Worm (Caenorhabditis elegans) whole organism, late embryonic: ENCODE measurements around the gene hrg-5.

Experiments
- C08G9.2 ChIP-seq: sonication (generic microtip); optimal IDR thresholded peaks from 2 replicates; lab custom pipeline; 2016; ENCODE audit warnings: mild to moderate bottlenecking, missing genetic modification characterization, moderate library complexity, missing compliant biosample characterization
- C38D4.7 ChIP-seq: fragments of 200-800 bp; sonication (Bioruptor generic); optimal IDR thresholded peaks from 2 replicates; lab custom pipeline; 2018; ENCODE audit warnings: mild to moderate bottlenecking, missing genetic modification characterization, moderate library complexity, missing compliant biosample characterization
- K02D7.2 ChIP-seq: sonication (generic microtip); optimal IDR thresholded peaks from 2 replicates; lab custom pipeline; 2017; ENCODE audit warnings: mild to moderate bottlenecking, missing genetic modification characterization, missing compliant biosample characterization
- K09A11.1 ChIP-seq: sonication (generic microtip); optimal IDR thresholded peaks from 2 replicates; lab custom pipeline; 2017; ENCODE audit warnings: antibody characterized with exemption, mild to moderate bottlenecking, missing genetic modification characterization, missing compliant biosample characterization; ENCODE audit not compliant: insufficient read depth
- T23F11.4 ChIP-seq: fragments of 200-800 bp; sonication (Bioruptor generic); optimal IDR thresholded peaks from 2 replicates; lab custom pipeline; 2018; ENCODE audit warnings: mild to moderate bottlenecking, missing genetic modification characterization, missing compliant biosample characterization
- Y22D7AL.16 ChIP-seq: sonication (generic microtip); optimal IDR thresholded peaks from 2 replicates; lab custom pipeline; 2016; ENCODE audit warnings: missing genetic modification characterization, missing compliant biosample characterization
- ama-1 ChIP-seq: fragments of 150-350 bp; optimal IDR thresholded peaks from 2 replicates; lab custom pipeline; 2014
- ceh-14 ChIP-seq: sonication (generic microtip); optimal IDR thresholded peaks from 2 replicates; lab custom pipeline; 2016; ENCODE audit warnings: missing genotype, missing genetic modification characterization, missing compliant biosample characterization
- ceh-18 ChIP-seq: sonication (generic microtip); optimal IDR thresholded peaks from 2 replicates; lab custom pipeline; 2016; ENCODE audit warnings: missing genetic modification characterization, missing compliant biosample characterization
- ceh-2 ChIP-seq: sonication (generic microtip); optimal IDR thresholded peaks from 2 replicates; lab custom pipeline; 2016; ENCODE audit warnings: missing genotype, missing genetic modification characterization, missing compliant biosample characterization
- ceh-22 ChIP-seq: sonication (generic microtip); optimal IDR thresholded peaks from 2 replicates; lab custom pipeline; 2017; ENCODE audit warnings: missing biosample characterization, missing genetic modification characterization
- ceh-31 ChIP-seq: sonication (generic microtip); optimal IDR thresholded peaks from 2 replicates; lab custom pipeline; 2016; ENCODE audit warnings: missing genetic modification characterization, missing compliant biosample characterization
- ceh-34 ChIP-seq: sonication (generic microtip); optimal IDR thresholded peaks from 2 replicates; lab custom pipeline; 2016; ENCODE audit warnings: mild to moderate bottlenecking, missing genetic modification characterization, missing compliant biosample characterization
- ceh-48 ChIP-seq: sonication (generic microtip); optimal IDR thresholded peaks from 2 replicates; lab custom pipeline; 2016; ENCODE audit warnings: missing genetic modification characterization, inconsistent platforms, missing compliant biosample characterization
- ceh-9 ChIP-seq: sonication (generic microtip); optimal IDR thresholded peaks from 2 replicates; lab custom pipeline; 2016; ENCODE audit warnings: mild to moderate bottlenecking, missing genetic modification characterization, inconsistent platforms, missing compliant biosample characterization
- che-1 ChIP-seq: sonication (generic microtip); optimal IDR thresholded peaks from 2 replicates; lab custom pipeline; 2016; ENCODE audit warnings: mild to moderate bottlenecking, missing genetic modification characterization, missing compliant biosample characterization
- elt-2 ChIP-seq: sonication (generic microtip); optimal IDR thresholded peaks from 2 replicates; lab custom pipeline; 2016; ENCODE audit warnings: missing genetic modification reagents, missing genetic modification characterization, missing compliant biosample characterization
- eyg-1 ChIP-seq: sonication (generic microtip); optimal IDR thresholded peaks from 2 replicates; lab custom pipeline; 2016; ENCODE audit warnings: missing genotype, missing genetic modification characterization, missing compliant biosample characterization
- fax-1 ChIP-seq: sonication (generic microtip); optimal IDR thresholded peaks from 2 replicates; lab custom pipeline; 2016; ENCODE audit warnings: missing genotype, missing genetic modification characterization, missing compliant biosample characterization
- fkh-10 ChIP-seq: fragments of 150-350 bp; optimal IDR thresholded peaks from 2 replicates; lab custom pipeline; 2014; ENCODE audit warnings: missing biosample characterization, missing genetic modification reagents, missing genetic modification characterization
- fkh-6 ChIP-seq: sonication (generic microtip); optimal IDR thresholded peaks from 2 replicates; lab custom pipeline; 2016; ENCODE audit warnings: missing genetic modification characterization, missing compliant biosample characterization
- hlh-15 ChIP-seq: sonication (generic microtip); optimal IDR thresholded peaks from 2 replicates; lab custom pipeline; 2016; ENCODE audit warnings: missing genetic modification characterization, missing compliant biosample characterization
- hlh-6 ChIP-seq: sonication (generic microtip); optimal IDR thresholded peaks from 2 replicates; lab custom pipeline; 2016; ENCODE audit warnings: missing genotype, missing genetic modification characterization, missing compliant biosample characterization
- hlh-8 ChIP-seq: sonication (generic microtip); optimal IDR thresholded peaks from 2 replicates; lab custom pipeline; 2016; ENCODE audit warnings: missing genotype, missing genetic modification characterization, missing compliant biosample characterization
- lim-6 ChIP-seq: sonication (generic microtip); optimal IDR thresholded peaks from 2 replicates; lab custom pipeline; 2016; ENCODE audit warnings: missing genetic modification characterization, missing compliant biosample characterization
- lin-11 ChIP-seq: fragments of 200-800 bp; sonication (Bioruptor generic); optimal IDR thresholded peaks from 2 replicates; lab custom pipeline; 2018; ENCODE audit warnings: mild to moderate bottlenecking, missing genetic modification characterization, missing compliant biosample characterization
- madf-2 ChIP-seq: sonication (generic microtip); optimal IDR thresholded peaks from 2 replicates; lab custom pipeline; 2017; ENCODE audit warnings: missing genetic modification characterization, missing compliant biosample characterization
- mec-3 ChIP-seq: sonication (generic microtip); optimal IDR thresholded peaks from 2 replicates; lab custom pipeline; 2016; ENCODE audit warnings: borderline replicate concordance, missing genetic modification characterization, missing compliant biosample characterization
- nfya-1 ChIP-seq: sonication (generic microtip); optimal IDR thresholded peaks from 2 replicates; lab custom pipeline; 2017; ENCODE audit warnings: missing genetic modification characterization, mild to moderate bottlenecking, missing compliant biosample characterization, antibody characterized with exemption, moderate library complexity
- nhr-11 ChIP-seq: fragments of 150-350 bp; optimal IDR thresholded peaks from 2 replicates; lab custom pipeline; 2014; ENCODE audit warnings: missing biosample characterization, missing genetic modification characterization
- nhr-232 ChIP-seq: sonication (generic microtip); optimal IDR thresholded peaks from 2 replicates; lab custom pipeline; 2016; ENCODE audit warnings: missing genetic modification characterization, missing compliant biosample characterization
- pat-9 ChIP-seq: fragments of 200-800 bp; sonication (Bioruptor generic); optimal IDR thresholded peaks from 2 replicates; lab custom pipeline; 2018; ENCODE audit warnings: mild to moderate bottlenecking, missing genetic modification characterization, moderate library complexity, missing compliant biosample characterization
- pax-1 ChIP-seq: fragments of 150-350 bp; optimal IDR thresholded peaks from 2 replicates; lab custom pipeline; 2014; ENCODE audit warnings: missing biosample characterization, missing genetic modification characterization
- pha-2 ChIP-seq: sonication (generic microtip); optimal IDR thresholded peaks from 2 replicates; lab custom pipeline; 2017; ENCODE audit warnings: mild to moderate bottlenecking, missing genetic modification characterization, missing compliant biosample characterization
- pha-4 ChIP-seq: fragments of 150-350 bp; optimal IDR thresholded peaks from 2 replicates; lab custom pipeline; 2018; ENCODE audit warnings: missing biosample characterization, missing genetic modification reagents, missing genetic modification characterization
- pqm-1 ChIP-seq: sonication (generic microtip); optimal IDR thresholded peaks from 2 replicates; lab custom pipeline; 2016; ENCODE audit warnings: missing genetic modification characterization, missing compliant biosample characterization
- pros-1 ChIP-seq: fragments of 150-350 bp; optimal IDR thresholded peaks from 2 replicates; lab custom pipeline; 2014; ENCODE audit warnings: missing biosample characterization, missing genetic modification reagents, missing genetic modification characterization
- rnt-1 ChIP-seq: sonication (generic microtip); optimal IDR thresholded peaks from 2 replicates; lab custom pipeline; 2016; ENCODE audit warnings: missing genetic modification characterization, missing compliant biosample characterization
- syd-9 ChIP-seq: sonication (generic microtip); optimal IDR thresholded peaks from 2 replicates; lab custom pipeline; 2016; ENCODE audit warnings: mild to moderate bottlenecking, missing genetic modification characterization, moderate library complexity, missing compliant biosample characterization
- tbx-2 ChIP-seq: sonication (generic microtip); optimal IDR thresholded peaks from 2 replicates; lab custom pipeline; 2016; ENCODE audit warnings: missing genetic modification characterization, missing compliant biosample characterization
- tbx-7 ChIP-seq: sonication (generic microtip); optimal IDR thresholded peaks from 2 replicates; lab custom pipeline; 2016; ENCODE audit warnings: missing genotype, missing genetic modification characterization, missing compliant biosample characterization
- unc-3 ChIP-seq, 2 experiments: fragments of 200-800 bp in 1 of 2; sonication (Bioruptor generic) in 1 of 2; sonication (generic microtip) in 1 of 2; conservative IDR thresholded peaks in 1 of 2; optimal IDR thresholded peaks in 1 of 2; 2 replicates each; pipeline versions ENCODE4 v1.3.6 to Lab custom; 2016 to 2022; ENCODE audit warnings: missing compliant biosample characterization in 2 of 2, missing genetic modification characterization in 2 of 2, missing genetic modification reagents in 1 of 2
- unc-86 ChIP-seq: sonication (generic microtip); optimal IDR thresholded peaks from 2 replicates; lab custom pipeline; 2016; ENCODE audit warnings: missing genetic modification characterization, missing compliant biosample characterization
- zip-5 ChIP-seq: sonication (generic microtip); optimal IDR thresholded peaks from 2 replicates; lab custom pipeline; 2016; ENCODE audit warnings: missing genetic modification characterization, missing compliant biosample characterization
- ztf-16 ChIP-seq: sonication (generic microtip); optimal IDR thresholded peaks from 2 replicates; lab custom pipeline; 2017; ENCODE audit warnings: missing genetic modification characterization, missing compliant biosample characterization

Gene hrg-5

ce11 chrIV:11025941-11026340 is 3.3 kb downstream of the hrg-5 start (continued):
- peak; percentile 100 for TF ChIP-seq eyg-1 (tag; lab: Kevin White, UChicago)
- peak; percentile 98 for TF ChIP-seq nhr-232 (tag; lab: Kevin White, UChicago)
- TF ChIP-seq lim-6: peak; percentile 83
- TF ChIP-seq nhr-11 (tag; lab: Kevin White, UChicago): no peak
- TF ChIP-seq hlh-15 (tag; lab: Kevin White, UChicago): peak; percentile 91
- peak; percentile 98 for TF ChIP-seq ceh-34
- TF ChIP-seq pros-1 (tag; lab: Kevin White, UChicago): no peak
- peak; percentile 98 for TF ChIP-seq T23F11.4 (GFP tag; lab: Kevin White, UChicago)
- peak; percentile 86 for TF ChIP-seq ama-1 (lab: Kevin White, UChicago)
- peak; percentile 99 for TF ChIP-seq fax-1
- TF ChIP-seq ztf-16: peak; percentile 99
- TF ChIP-seq hlh-6 (tag; lab: Kevin White, UChicago): peak; percentile 99
- TF ChIP-seq ceh-31 (tag; lab: Kevin White, UChicago): peak; percentile 83
- peak; percentile 90 for TF ChIP-seq fkh-10
- peak; percentile 97 for TF ChIP-seq che-1
- TF ChIP-seq pax-1 (tag; lab: Kevin White, UChicago): peak; percentile 32
- TF ChIP-seq nfya-1 (tag; lab: Kevin White, UChicago): peak; percentile 84
- TF ChIP-seq elt-2: peak; percentile 99
- TF ChIP-seq ceh-48 (tag; lab: Kevin White, UChicago): peak; percentile 97
- peak; percentile 96 for TF ChIP-seq rnt-1 (tag; lab: Kevin White, UChicago)
- TF ChIP-seq zip-5 (tag; lab: Kevin White, UChicago): peak; percentile 88
- TF ChIP-seq unc-3 (GFP tag; conservative IDR thresholded peaks at IDR 0.05; lab: Robert Waterston, UW): peak; percentile 94
- TF ChIP-seq unc-3 (tag; optimal IDR thresholded peaks at IDR 0.05; lab: Kevin White, UChicago): peak; percentile 96
- peak; percentile 98 for TF ChIP-seq Y22D7AL.16
- TF ChIP-seq fkh-6 (tag; lab: Kevin White, UChicago): peak; percentile 96
- peak; percentile 86 for TF ChIP-seq ceh-14 (tag; lab: Kevin White, UChicago)
- TF ChIP-seq lin-11: peak; percentile 95
- peak; percentile 97 for TF ChIP-seq unc-86 (tag; lab: Kevin White, UChicago)
- TF ChIP-seq ceh-18: peak; percentile 87
- TF ChIP-seq pha-4 (tag; lab: Kevin White, UChicago): no peak
- TF ChIP-seq mec-3: peak; percentile 92
- peak; percentile 96 for TF ChIP-seq ceh-9 (tag; lab: Kevin White, UChicago)
- TF ChIP-seq pqm-1 (tag; lab: Kevin White, UChicago): peak; percentile 77
- peak; percentile 94 for TF ChIP-seq K09A11.1
- peak; percentile 89 for TF ChIP-seq tbx-7 (tag; lab: Kevin White, UChicago)
- peak; percentile 95 for TF ChIP-seq ceh-22 (tag; lab: Kevin White, UChicago)
- peak; percentile 98 for TF ChIP-seq tbx-2 (tag; lab: Kevin White, UChicago)
- peak; percentile 98 for TF ChIP-seq K02D7.2 (tag; lab: Kevin White, UChicago)

ce11 chrIV:11022303-11022702 is 6.9 kb downstream of the hrg-5 start, which contains the start of gene alh-3:
TSS of gene alh-3 (plus strand) at chrIV:11022603.
- no peak for TF ChIP-seq rnt-1 (tag; lab: Kevin White, UChicago)
- no peak for TF ChIP-seq unc-86 (tag; lab: Kevin White, UChicago)
- no peak for TF ChIP-seq hlh-8 (tag; lab: Kevin White, UChicago)
- no peak for TF ChIP-seq madf-2
- TF ChIP-seq ceh-48 (tag; lab: Kevin White, UChicago): no peak
- TF ChIP-seq K02D7.2 (tag; lab: Kevin White, UChicago): no peak
- no peak for TF ChIP-seq C38D4.7 (GFP tag; lab: Kevin White, UChicago)
- no peak for TF ChIP-seq C08G9.2
- no peak for TF ChIP-seq pha-2
- TF ChIP-seq fkh-6 (tag; lab: Kevin White, UChicago): no peak
- TF ChIP-seq tbx-7 (tag; lab: Kevin White, UChicago): no peak
- no peak for TF ChIP-seq T23F11.4 (GFP tag; lab: Kevin White, UChicago)
- TF ChIP-seq pha-4 (tag; lab: Kevin White, UChicago): no peak
- no peak for TF ChIP-seq hlh-15 (tag; lab: Kevin White, UChicago)
- no peak for TF ChIP-seq syd-9 (tag; lab: Kevin White, UChicago)
- no peak for TF ChIP-seq pat-9 (tag; lab: Kevin White, UChicago)
- TF ChIP-seq ceh-2 (tag; lab: Kevin White, UChicago): no peak
